Worm (Caenorhabditis elegans) whole organism, midembryonic: ENCODE measurements around the gene srd-35.

ENCODE experiments used
- flt-1 ChIP-seq: fragments of 200-800 bp; sonication (Bioruptor generic); IDR thresholded peaks from 2 replicates; pipeline ENCODE4 v1.3.6; 2022; ENCODE audit warnings: missing genetic modification characterization, missing compliant biosample characterization
- med-1 ChIP-seq: sonication (generic microtip); optimal IDR thresholded peaks from 2 replicates; lab custom pipeline; 2017; ENCODE audit warnings: missing genetic modification characterization, mild to moderate bottlenecking, missing compliant biosample characterization, antibody characterized with exemption, missing genetic modification reagents; ENCODE audit not compliant: insufficient read depth
- ref-1 ChIP-seq: fragments of 200-800 bp; sonication (Bioruptor generic); conservative IDR thresholded peaks from 2 replicates; pipeline ENCODE4 v1.3.6; 2022; ENCODE audit warnings: missing genetic modification reagents, missing genetic modification characterization, missing compliant biosample characterization
- tab-1 ChIP-seq: fragments of 200-800 bp; sonication (Bioruptor generic); IDR thresholded peaks from 2 replicates; pipeline ENCODE4 v1.3.6; 2022; ENCODE audit warnings: missing genetic modification characterization, missing compliant biosample characterization
- ztf-23 ChIP-seq: fragments of 200-800 bp; sonication (Bioruptor generic); IDR thresholded peaks from 2 replicates; pipeline ENCODE4 v1.3.6; 2022; ENCODE audit warnings: missing genetic modification reagents, missing genetic modification characterization, missing compliant biosample characterization
- ztf-29 ChIP-seq: fragments of 200-800 bp; sonication (Bioruptor generic); IDR thresholded peaks from 2 replicates; pipeline ENCODE4 v1.3.6; 2022; ENCODE audit warnings: missing genetic modification reagents, missing genetic modification characterization, missing compliant biosample characterization

ce11 chrV:12934976-12935375, 29.2 kb upstream of the srd-35 start, which contains the start of gene T16G1.7:
- TF ChIP-seq ztf-23 (GFP tag; lab: Robert Waterston, UW) (no peak), ztf-29 (GFP tag; lab: Robert Waterston, UW) (no peak), med-1 (GFP tag; lab: Kevin White, UChicago) (no peak), tab-1 (GFP tag; lab: Robert Waterston, UW) (no peak), ref-1 (GFP tag; lab: Robert Waterston, UW) (no peak), flt-1 (no peak)
